Fruit fly (Drosophila melanogaster) whole organism, embryonic: ENCODE measurements around the gene mRpL13.

ENCODE experiments used
- CG10654 ChIP-seq: fragments of 200-800 bp; sonication (Bioruptor generic); optimal IDR thresholded peaks from 2 replicates; lab custom pipeline; 2016; ENCODE audit warnings: missing biosample characterization, missing genetic modification characterization
- CG12155 ChIP-seq: fragments of 200-800 bp; sonication (Bioruptor generic); optimal IDR thresholded peaks from 3 replicates; lab custom pipeline; 2016; ENCODE audit warnings: missing biosample characterization, missing genetic modification characterization
- CG12391 ChIP-seq: fragments of 200-800 bp; sonication (Bioruptor generic); optimal IDR thresholded peaks from 3 replicates; lab custom pipeline; 2018; ENCODE audit warnings: missing biosample characterization, mild to moderate bottlenecking, missing genetic modification characterization, moderate library complexity
- CG12744 ChIP-seq: fragments of 200-800 bp; sonication (Bioruptor generic); optimal IDR thresholded peaks from 2 replicates; lab custom pipeline; 2016; ENCODE audit warnings: missing biosample characterization, missing genetic modification characterization
- CG13424 ChIP-seq: fragments of 200-800 bp; sonication (Bioruptor generic); optimal IDR thresholded peaks from 2 replicates; lab custom pipeline; 2019; ENCODE audit warnings: missing biosample characterization, mild to moderate bottlenecking, missing genetic modification characterization, moderate library complexity
- CG13894 ChIP-seq: fragments of 200-800 bp; sonication (Bioruptor generic); optimal IDR thresholded peaks from 3 replicates; lab custom pipeline; 2018; ENCODE audit warnings: missing biosample characterization, mild to moderate bottlenecking, missing genetic modification characterization, moderate library complexity
- CG15514 ChIP-seq: fragments of 200-800 bp; sonication (Bioruptor generic); optimal IDR thresholded peaks from 3 replicates; lab custom pipeline; 2017; ENCODE audit warnings: missing biosample characterization, missing genetic modification characterization, mild to moderate bottlenecking, moderate library complexity, missing genetic modification reagents
- CG16815 ChIP-seq: fragments of 200-800 bp; sonication (Bioruptor generic); optimal IDR thresholded peaks from 3 replicates; lab custom pipeline; 2017; ENCODE audit warnings: missing biosample characterization, mild to moderate bottlenecking, missing genetic modification characterization
- CG17328 ChIP-seq: fragments of 200-800 bp; sonication (Bioruptor generic); IDR thresholded peaks from 2 replicates; pipeline ENCODE4 v1.3.6; 2022; ENCODE audit warnings: missing biosample characterization, missing genetic modification characterization
- CG17385 ChIP-seq: fragments of 200-800 bp; sonication (Bioruptor generic); optimal IDR thresholded peaks from 3 replicates; lab custom pipeline; 2018; ENCODE audit warnings: missing biosample characterization, mild to moderate bottlenecking, missing genetic modification characterization
- CG17802 ChIP-seq: fragments of 200-800 bp; sonication (Bioruptor generic); optimal IDR thresholded peaks from 2 replicates; lab custom pipeline; 2018; ENCODE audit warnings: missing biosample characterization, mild to moderate bottlenecking, missing genetic modification characterization, moderate library complexity
- CG2129 ChIP-seq: fragments of 200-800 bp; sonication (Bioruptor generic); IDR thresholded peaks from 2 replicates; pipeline ENCODE4 v1.3.6; 2022; ENCODE audit warnings: missing biosample characterization, missing genetic modification characterization; ENCODE audit not compliant: partially characterized antibody
- CG2202 ChIP-seq: fragments of 200-800 bp; sonication (Bioruptor generic); optimal IDR thresholded peaks from 2 replicates; lab custom pipeline; 2018; ENCODE audit warnings: missing biosample characterization, mild to moderate bottlenecking, missing genetic modification characterization
- CG2678 ChIP-seq: fragments of 200-800 bp; sonication (Bioruptor generic); optimal IDR thresholded peaks from 3 replicates; lab custom pipeline; 2019; ENCODE audit warnings: missing biosample characterization, mild to moderate bottlenecking, missing genetic modification characterization, moderate library complexity
- CG2875 ChIP-seq: fragments of 200-800 bp; sonication (Bioruptor generic); optimal IDR thresholded peaks from 2 replicates; lab custom pipeline; 2017; ENCODE audit warnings: missing biosample characterization, mild to moderate bottlenecking, missing genetic modification characterization, missing genetic modification reagents
- CG30020 ChIP-seq: fragments of 200-800 bp; optimal IDR thresholded peaks from 2 replicates; lab custom pipeline; 2019; ENCODE audit warnings: missing biosample characterization, mild to moderate bottlenecking, missing genetic modification characterization, moderate library complexity
- CG30403 ChIP-seq: fragments of 200-800 bp; sonication (Bioruptor generic); optimal IDR thresholded peaks from 3 replicates; lab custom pipeline; 2016; ENCODE audit warnings: missing biosample characterization, missing genetic modification characterization
- CG3281 ChIP-seq: fragments of 200-800 bp; sonication (Bioruptor generic); optimal IDR thresholded peaks from 3 replicates; lab custom pipeline; 2017; ENCODE audit warnings: missing biosample characterization, mild to moderate bottlenecking, missing genetic modification characterization
- CG3838 ChIP-seq: fragments of 200-800 bp; sonication (Bioruptor generic); optimal IDR thresholded peaks from 3 replicates; lab custom pipeline; 2016; ENCODE audit warnings: missing biosample characterization, missing genetic modification characterization
- CG6654 ChIP-seq: fragments of 200-800 bp; sonication (Bioruptor generic); optimal IDR thresholded peaks from 2 replicates; lab custom pipeline; 2017; ENCODE audit warnings: missing biosample characterization, mild to moderate bottlenecking, missing genetic modification characterization
- CG8359 ChIP-seq: fragments of 200-800 bp; sonication (Bioruptor generic); optimal IDR thresholded peaks from 2 replicates; lab custom pipeline; 2017; ENCODE audit warnings: missing biosample characterization, mild to moderate bottlenecking, missing genetic modification characterization, borderline replicate concordance
- CG9437 ChIP-seq: fragments of 200-800 bp; sonication (Bioruptor generic); optimal IDR thresholded peaks from 2 replicates; lab custom pipeline; 2018; ENCODE audit warnings: missing biosample characterization, mild to moderate bottlenecking, missing genetic modification characterization
- CG9609 ChIP-seq: fragments of 200-800 bp; sonication (Bioruptor generic); optimal IDR thresholded peaks from 3 replicates; lab custom pipeline; 2016; ENCODE audit warnings: missing biosample characterization, missing genetic modification characterization
- Camta ChIP-seq: fragments of 200-800 bp; sonication (Bioruptor generic); optimal IDR thresholded peaks from 2 replicates; lab custom pipeline; 2016; ENCODE audit warnings: missing biosample characterization, missing genetic modification characterization
- D ChIP-seq, 2 experiments: fragments of 200-800 bp in 1 of 2; fragments of >200 bp in 1 of 2; sonication (Bioruptor generic) in 1 of 2; optimal IDR thresholded peaks; 2 replicates in 1 of 2; 3 replicates in 1 of 2; lab custom pipeline; 2017; ENCODE audit warnings: mild to moderate bottlenecking in 1 of 2, missing biosample characterization in 1 of 2, missing genetic modification characterization in 1 of 2, missing genetic modification reagents in 1 of 2
- Doc3 ChIP-seq: fragments of 200-800 bp; sonication (Bioruptor generic); IDR thresholded peaks from 3 replicates; pipeline ENCODE4 v1.3.6; 2022; ENCODE audit warnings: missing biosample characterization, missing genetic modification characterization; ENCODE audit not compliant: partially characterized antibody
- Hey ChIP-seq: fragments of 200-800 bp; sonication (Bioruptor generic); optimal IDR thresholded peaks from 3 replicates; lab custom pipeline; 2018; ENCODE audit warnings: missing biosample characterization, mild to moderate bottlenecking, missing genetic modification characterization
- HmgD ChIP-seq: fragments of 200-800 bp; sonication (Bioruptor generic); optimal IDR thresholded peaks from 3 replicates; lab custom pipeline; 2016; ENCODE audit warnings: missing biosample characterization, missing genetic modification characterization
- Hr78 ChIP-seq, 2 experiments: fragments of 200-800 bp in 1 of 2; fragments of >200 bp in 1 of 2; sonication (Bioruptor generic) in 1 of 2; optimal IDR thresholded peaks; 2 replicates each; lab custom pipeline; 2017 to 2019; ENCODE audit warnings: missing biosample characterization in 2 of 2, missing genetic modification characterization in 2 of 2, mild to moderate bottlenecking in 1 of 2, moderate library complexity in 1 of 2
- Ptx1 ChIP-seq: fragments of 200-800 bp; sonication (Bioruptor generic); IDR thresholded peaks from 2 replicates; pipeline ENCODE4 v1.3.6; 2022; ENCODE audit warnings: missing biosample characterization, missing genetic modification characterization
- bcd ChIP-seq: fragments of 200-800 bp; sonication (Bioruptor generic); optimal IDR thresholded peaks from 2 replicates; lab custom pipeline; 2017; ENCODE audit warnings: missing biosample characterization, mild to moderate bottlenecking, missing genetic modification characterization
- chif ChIP-seq, 2 experiments: fragments of 200-800 bp; sonication (Bioruptor generic); optimal IDR thresholded peaks; 3 replicates each; lab custom pipeline; 2016; ENCODE audit warnings: missing biosample characterization in 2 of 2, missing genetic modification characterization in 2 of 2
- chn ChIP-seq: fragments of 200-800 bp; sonication (Bioruptor generic); optimal IDR thresholded peaks from 2 replicates; lab custom pipeline; 2016; ENCODE audit warnings: missing biosample characterization, missing genetic modification characterization
- croc ChIP-seq: fragments of 200-800 bp; sonication (Bioruptor generic); conservative IDR thresholded peaks from 3 replicates; pipeline ENCODE4 v1.3.6; 2022; ENCODE audit warnings: missing biosample characterization, missing genetic modification characterization
- fd64A ChIP-seq: fragments of 200-800 bp; sonication (Bioruptor generic); optimal IDR thresholded peaks from 3 replicates; lab custom pipeline; 2018; ENCODE audit warnings: missing biosample characterization, mild to moderate bottlenecking, missing genetic modification characterization
- klu ChIP-seq: fragments of 200-800 bp; sonication (Bioruptor generic); IDR thresholded peaks from 2 replicates; pipeline ENCODE4 v1.3.6; 2022; ENCODE audit warnings: missing biosample characterization, missing genetic modification characterization
- nmo ChIP-seq: fragments of 200-800 bp; sonication (Bioruptor generic); optimal IDR thresholded peaks from 2 replicates; lab custom pipeline; 2018; ENCODE audit warnings: missing biosample characterization, mild to moderate bottlenecking, missing genetic modification characterization, moderate library complexity
- nom ChIP-seq: fragments of 200-800 bp; sonication (Bioruptor generic); optimal IDR thresholded peaks from 2 replicates; lab custom pipeline; 2017; ENCODE audit warnings: missing biosample characterization, missing genetic modification characterization, mild to moderate bottlenecking, moderate library complexity, missing genetic modification reagents
- otp ChIP-seq: fragments of 200-800 bp; sonication (Bioruptor generic); IDR thresholded peaks from 3 replicates; pipeline ENCODE4, ENCODE4 v1.3.6; 2022; ENCODE audit warnings: missing biosample characterization, missing genetic modification characterization
- prd ChIP-seq, 3 experiments: fragments of >200 bp in 2 of 3; fragments of 200-800 bp in 1 of 3; sonication (Bioruptor generic) in 1 of 3; optimal IDR thresholded peaks in 2 of 3; IDR thresholded peaks in 1 of 3; 2 replicates in 2 of 3; 3 replicates in 1 of 3; pipeline versions ENCODE4 v1.3.6 to Lab custom; 2017 to 2022; ENCODE audit warnings: missing biosample characterization in 1 of 3, missing genetic modification characterization in 1 of 3
- pros ChIP-seq: fragments of 200-800 bp; sonication (Bioruptor generic); optimal IDR thresholded peaks from 3 replicates; lab custom pipeline; 2019; ENCODE audit warnings: missing biosample characterization, mild to moderate bottlenecking, missing genetic modification characterization, moderate library complexity
- rib ChIP-seq: fragments of 200-800 bp; sonication (Bioruptor generic); IDR thresholded peaks from 2 replicates; pipeline ENCODE4 v1.3.6; 2022; ENCODE audit warnings: missing biosample characterization, missing genetic modification characterization
- ro ChIP-seq: fragments of 200-800 bp; sonication (Bioruptor generic); IDR thresholded peaks from 2 replicates; pipeline ENCODE4 v1.3.6; 2022; ENCODE audit warnings: missing biosample characterization, missing genetic modification characterization
- seq ChIP-seq: fragments of 200-800 bp; sonication (Bioruptor generic); IDR thresholded peaks from 2 replicates; pipeline ENCODE4 v1.3.6; 2022; ENCODE audit warnings: missing biosample characterization, missing genetic modification characterization
- slou ChIP-seq: fragments of 200-800 bp; sonication (Bioruptor generic); optimal IDR thresholded peaks from 3 replicates; lab custom pipeline; 2016; ENCODE audit warnings: missing biosample characterization, missing genetic modification characterization
- unpg ChIP-seq: fragments of 200-800 bp; sonication (Bioruptor generic); optimal IDR thresholded peaks from 3 replicates; lab custom pipeline; 2018; ENCODE audit warnings: missing biosample characterization, mild to moderate bottlenecking, missing genetic modification characterization, moderate library complexity
- vnd ChIP-seq: fragments of 200-800 bp; sonication (Bioruptor generic); IDR thresholded peaks from 3 replicates; pipeline ENCODE4 v1.3.6; 2022; ENCODE audit warnings: missing biosample characterization, missing genetic modification characterization; ENCODE audit not compliant: partially characterized antibody
- vvl ChIP-seq: fragments of 200-800 bp; sonication (Bioruptor generic); IDR thresholded peaks from 2 replicates; pipeline ENCODE4 v1.3.6; 2022; ENCODE audit warnings: missing biosample characterization, missing genetic modification characterization
- zfh2 ChIP-seq: fragments of 200-800 bp; sonication (Bioruptor generic); optimal IDR thresholded peaks from 2 replicates; lab custom pipeline; 2016; ENCODE audit warnings: missing biosample characterization, missing genetic modification characterization

Gene mRpL13

dm6 chr2L:18899862-18900261 is 40.8 kb upstream of the mRpL13 start (continued):
- TF ChIP-seq Ptx1 (GFP tag; lab: Robert Waterston, UW) (peak; percentile 37; the same call in 1 of the 2 replicates), unpg (GFP tag; lab: Kevin White, UChicago) (peak; percentile 69), CG6654 (GFP tag; lab: Kevin White, UChicago) (peak; percentile 20), CG13424 (tag; lab: Kevin White, UChicago) (peak; percentile 56), CG17385 (GFP tag; lab: Kevin White, UChicago) (peak; percentile 38), CG3838 (GFP tag; lab: Kevin White, UChicago) (no peak), CG3281 (GFP tag; lab: Kevin White, UChicago) (no peak), slou (GFP tag; lab: Kevin White, UChicago) (no peak), CG10654 (peak; percentile 12), bcd (GFP tag; lab: Kevin White, UChicago) (peak; percentile 4), seq (no peak), otp (GFP tag; lab: Robert Waterston, UW) (0 out of 3 replicates have a peak, but pooled peaks have one; percentile 20), prd (optimal IDR thresholded peaks at IDR 0.05; lab: Kevin White, UChicago) (no peak), prd (GFP tag; IDR thresholded peaks at IDR 0.05; lab: Robert Waterston, UW) (peak; percentile 71), CG13894 (tag; lab: Kevin White, UChicago) (no peak), Hey (tag; lab: Kevin White, UChicago) (no peak), CG12744 (GFP tag; lab: Kevin White, UChicago) (no peak), klu (no peak), nom (GFP tag; lab: Kevin White, UChicago) (no peak), pros (GFP tag; lab: Kevin White, UChicago) (no peak), CG2678 (tag; lab: Kevin White, UChicago) (peak; percentile 57), CG12391 (tag; lab: Kevin White, UChicago) (peak; percentile 64), chn (GFP tag; lab: Kevin White, UChicago) (peak; percentile 43), vvl (peak; percentile 58), vnd (GFP tag; lab: Robert Waterston, UW) (no peak), CG2129 (GFP tag; lab: Robert Waterston, UW) (no peak), chif (GFP tag; optimal IDR thresholded peaks at IDR 0.05; lab: Kevin White, UChicago) (peak; percentile 36 to 68), CG9437 (GFP tag; lab: Kevin White, UChicago) (no peak), Camta (peak; percentile 31), CG12155 (GFP tag; lab: Kevin White, UChicago) (no peak), CG8359 (GFP tag; lab: Kevin White, UChicago) (peak; percentile 48), CG16815 (GFP tag; lab: Kevin White, UChicago) (peak; percentile 44), ro (no peak), CG17802 (tag; lab: Kevin White, UChicago) (peak; percentile 24), Hr78 (GFP tag; optimal IDR thresholded peaks at IDR 0.05; lab: Kevin White, UChicago) (no peak), fd64A (GFP tag; lab: Kevin White, UChicago) (peak; percentile 5), rib (GFP tag; lab: Robert Waterston, UW) (no peak), croc (GFP tag; lab: Robert Waterston, UW) (peak; percentile 72), D (optimal IDR thresholded peaks at IDR 0.05; lab: Kevin White, UChicago) (no peak), D (GFP tag; optimal IDR thresholded peaks at IDR 0.05; lab: Kevin White, UChicago) (peak; percentile 49), CG15514 (GFP tag; lab: Kevin White, UChicago) (no peak), nmo (peak; percentile 64), CG30020 (no peak), CG2875 (peak; percentile 35), CG2202 (peak; percentile 49), Doc3 (GFP tag; lab: Robert Waterston, UW) (no peak), zfh2 (no peak), CG30403 (GFP tag; lab: Kevin White, UChicago) (peak; percentile 37), CG9609 (GFP tag; lab: Kevin White, UChicago) (peak; percentile 12), HmgD (GFP tag; lab: Kevin White, UChicago) (no peak), CG17328 (peak; percentile 64; the same call in 1 of the 2 replicates)
